Worm (Caenorhabditis elegans) whole organism, L3 larva: ENCODE results near the gene dmsr-4.

Experiments
- aly-2 ChIP-seq: fragments of 150-350 bp; optimal IDR thresholded peaks from 2 replicates; lab custom pipeline; 2014; ENCODE audit warnings: missing biosample characterization, missing genetic modification characterization
- ama-1 ChIP-seq: fragments of 150-350 bp; optimal IDR thresholded peaks from 2 replicates; lab custom pipeline; 2018
- ceh-9 ChIP-seq: sonication (generic microtip); optimal IDR thresholded peaks from 2 replicates; lab custom pipeline; 2018; ENCODE audit warnings: missing biosample characterization, missing genetic modification characterization
- elt-1 ChIP-seq: fragments of 150-350 bp; optimal IDR thresholded peaks from 2 replicates; lab custom pipeline; 2014; ENCODE audit warnings: missing biosample characterization, missing genetic modification characterization
- nhr-12 ChIP-seq: fragments of 150-350 bp; optimal IDR thresholded peaks from 2 replicates; lab custom pipeline; 2014; ENCODE audit warnings: missing biosample characterization, missing genetic modification characterization
- unc-39 ChIP-seq: sonication (generic microtip); optimal IDR thresholded peaks from 4 replicates; lab custom pipeline; 2017; ENCODE audit warnings: missing biosample characterization, missing genetic modification characterization
- ztf-4 ChIP-seq: fragments of 150-350 bp; optimal IDR thresholded peaks from 2 replicates; lab custom pipeline; 2014; ENCODE audit warnings: missing biosample characterization, missing genetic modification characterization

ce11 chrII:400167-400566 is 43.3 kb upstream of the dmsr-4 start:
- TF ChIP-seq elt-1 (no peak), unc-39 (tag; lab: Kevin White, UChicago) (no peak), aly-2 (tag; lab: Kevin White, UChicago) (no peak), ama-1 (no peak), nhr-12 (tag; lab: Kevin White, UChicago) (no peak), ceh-9 (no peak), ztf-4 (no peak)
